Fruit fly (Drosophila melanogaster) whole organism, pupa: ENCODE results near the gene ssp.

Experiments used
- CG10348 ChIP-seq: fragments of 200-800 bp; sonication (Bioruptor generic); IDR thresholded peaks from 2 replicates; pipeline ENCODE4 v1.3.6; 2022; ENCODE audit warnings: missing biosample characterization, missing genetic modification characterization
- CG12605 ChIP-seq: fragments of 200-800 bp; sonication (Bioruptor generic); IDR thresholded peaks from 2 replicates; pipeline ENCODE4 v1.3.6; 2022; ENCODE audit warnings: missing biosample characterization, missing genetic modification characterization
- CG15710 ChIP-seq: fragments of 200-800 bp; sonication (Bioruptor generic); optimal IDR thresholded peaks from 2 replicates; lab custom pipeline; 2018; ENCODE audit warnings: missing biosample characterization, mild to moderate bottlenecking, missing genetic modification characterization, moderate library complexity
- CG32121 ChIP-seq: fragments of 200-800 bp; sonication (Bioruptor generic); IDR thresholded peaks from 2 replicates; pipeline ENCODE4 v1.3.6; 2022; ENCODE audit warnings: missing biosample characterization, missing genetic modification characterization
- CG4496 ChIP-seq: fragments of 200-800 bp; sonication (Bioruptor generic); IDR thresholded peaks from 3 replicates; pipeline ENCODE4 v1.3.6; 2022; ENCODE audit warnings: missing biosample characterization, missing genetic modification characterization
- CG8301 ChIP-seq: fragments of 200-800 bp; sonication (Bioruptor generic); optimal IDR thresholded peaks from 2 replicates; lab custom pipeline; 2018; ENCODE audit warnings: missing biosample characterization, mild to moderate bottlenecking, missing genetic modification characterization
- D1 ChIP-seq: fragments of 200-800 bp; sonication (Bioruptor generic); optimal IDR thresholded peaks from 2 replicates; lab custom pipeline; 2018; ENCODE audit warnings: missing biosample characterization, mild to moderate bottlenecking, missing genetic modification characterization, moderate library complexity
- EcR ChIP-seq: fragments of 200-800 bp; sonication (Bioruptor generic); optimal IDR thresholded peaks from 3 replicates; lab custom pipeline; 2019; ENCODE audit warnings: missing biosample characterization, missing genetic modification characterization, mild to moderate bottlenecking, moderate library complexity, missing genetic modification reagents
- Ets98B ChIP-seq: fragments of 200-800 bp; sonication (Bioruptor generic); IDR thresholded peaks from 2 replicates; pipeline ENCODE4 v1.3.6; 2022; ENCODE audit warnings: missing biosample characterization, missing genetic modification characterization
- Pif1B ChIP-seq: fragments of 200-800 bp; sonication (Bioruptor generic); optimal IDR thresholded peaks from 3 replicates; lab custom pipeline; 2016; ENCODE audit warnings: missing biosample characterization, missing genetic modification characterization
- Snoo ChIP-seq: fragments of 200-800 bp; sonication (Bioruptor generic); optimal IDR thresholded peaks from 3 replicates; lab custom pipeline; 2017; ENCODE audit warnings: missing biosample characterization, mild to moderate bottlenecking, missing genetic modification characterization, inconsistent platforms

- TF ChIP-seq Snoo (peak; percentile 93), CG4496 (peak; percentile 94), CG12605 (GFP tag; lab: Robert Waterston, UW) (peak; percentile 76), CG32121 (GFP tag; lab: Robert Waterston, UW) (no peak), EcR (GFP tag; lab: Kevin White, UChicago) (no peak), Pif1B (peak; percentile 80), Ets98B (GFP tag; lab: Robert Waterston, UW) (peak; percentile 76), CG8301 (peak; percentile 57), CG15710 (peak; percentile 65), D1 (tag; lab: Kevin White, UChicago) (no peak), CG10348 (GFP tag; lab: Robert Waterston, UW) (no peak)
These were observed 6.9 kb downstream of the ssp start, which contains the start of gene yps for dm6 chr3L:12124975-12125374.
